Worm (Caenorhabditis elegans): ENCODE results near the gene phf-10.

- TF ChIP-seq ama-1 (optimal IDR thresholded peaks at IDR 0.05) (no peak), pax-1 (tag; optimal IDR thresholded peaks at IDR 0.05) (no peak), ceh-31 (tag; optimal IDR thresholded peaks at IDR 0.05) (no peak), hlh-30 (tag; optimal IDR thresholded peaks at IDR 0.05; ENCODE audit: insufficient read depth) (no peak), elt-2 (tag; optimal IDR thresholded peaks at IDR 0.05) (no peak), fkh-10 (GFP tag; optimal IDR thresholded peaks at IDR 0.05) (no peak), zip-5 (tag; optimal IDR thresholded peaks at IDR 0.05) (no peak), ets-4 (tag; optimal IDR thresholded peaks at IDR 0.05) (no peak), nfya-1 (tag; optimal IDR thresholded peaks at IDR 0.05) (no peak)
These were observed 34.6 kb upstream of the phf-10 start for ce11 chrV:346005-346404.

Measured in whole organism, late embryonic.